Fruit fly (Drosophila melanogaster): ENCODE results near the gene Idgf2.

Idgf2 gene

dm6 chr2L:16451858-16452257 lies 4.7 kb downstream of the Idgf2 start (continued):
- TF ChIP-seq hth (optimal IDR thresholded peaks at IDR 0.05) (no peak), CG4854 (GFP tag; optimal IDR thresholded peaks at IDR 0.05) (no peak), ftz-f1 (GFP tag; optimal IDR thresholded peaks at IDR 0.05) (no peak), CG18619 (GFP tag; optimal IDR thresholded peaks at IDR 0.05) (peak; percentile 3), CkIIα-i1 (GFP tag; IDR thresholded peaks at IDR 0.05) (no peak), CG32772 (GFP tag; IDR thresholded peaks at IDR 0.05) (no peak), ttk (GFP tag; IDR thresholded peaks at IDR 0.05) (no peak), CG10462 (GFP tag; optimal IDR thresholded peaks at IDR 0.05) (no peak), CG7271 (tag; optimal IDR thresholded peaks at IDR 0.05) (no peak), h (optimal IDR thresholded peaks at IDR 0.05) (no peak), fd102C (GFP tag; optimal IDR thresholded peaks at IDR 0.05) (no peak), CG12659 (GFP tag; optimal IDR thresholded peaks at IDR 0.05) (no peak), CG16813 (GFP tag; IDR thresholded peaks at IDR 0.05; ENCODE audit: partially characterized antibody) (no peak), chif (GFP tag; optimal IDR thresholded peaks at IDR 0.05) (no peak), Nf-YB (GFP tag; optimal IDR thresholded peaks at IDR 0.05) (no peak), CG18476 (GFP tag; optimal IDR thresholded peaks at IDR 0.05) (no peak), Hmx (GFP tag; optimal IDR thresholded peaks at IDR 0.05) (no peak), gce (GFP tag; IDR thresholded peaks at IDR 0.05) (0 out of 3 replicates have a peak, but pooled peaks have one; percentile 21), dpn (GFP tag; optimal IDR thresholded peaks at IDR 0.05) (no peak), sens-2 (GFP tag; IDR thresholded peaks at IDR 0.05) (no peak), NC2β (GFP tag; optimal IDR thresholded peaks at IDR 0.05) (no peak), Elba2 (GFP tag; optimal IDR thresholded peaks at IDR 0.05) (no peak), CG17361 (GFP tag; IDR thresholded peaks at IDR 0.05) (no peak), Fer3 (tag; optimal IDR thresholded peaks at IDR 0.05) (peak; percentile 11), D (optimal IDR thresholded peaks at IDR 0.05) (no peak), D (GFP tag; optimal IDR thresholded peaks at IDR 0.05) (no peak), Doc2 (GFP tag; IDR thresholded peaks at IDR 0.05) (no peak), CG7839 (tag; optimal IDR thresholded peaks at IDR 0.05) (no peak), Optix (GFP tag; IDR thresholded peaks at IDR 0.05) (no peak), nau (GFP tag; optimal IDR thresholded peaks at IDR 0.05) (no peak), slou (GFP tag; optimal IDR thresholded peaks at IDR 0.05) (no peak), CG2678 (tag; optimal IDR thresholded peaks at IDR 0.05) (peak; percentile 41), CG10147 (GFP tag; optimal IDR thresholded peaks at IDR 0.05) (no peak), pita (GFP tag; optimal IDR thresholded peaks at IDR 0.05) (no peak), al (GFP tag; IDR thresholded peaks at IDR 0.05) (no peak), CG14860 (GFP tag; IDR thresholded peaks at IDR 0.05; ENCODE audit: partially characterized antibody) (no peak), dmrt99B (tag; optimal IDR thresholded peaks at IDR 0.05) (peak; percentile 4), CG9437 (GFP tag; optimal IDR thresholded peaks at IDR 0.05) (no peak), br (optimal IDR thresholded peaks at IDR 0.05) (no peak), tio (GFP tag; optimal IDR thresholded peaks at IDR 0.05) (no peak), Lpt (GFP tag; optimal IDR thresholded peaks at IDR 0.05) (no peak), CG14667 (GFP tag; IDR thresholded peaks at IDR 0.05) (no peak), CG14965 (GFP tag; optimal IDR thresholded peaks at IDR 0.05; ENCODE audit: borderline replicate concordance) (no peak), Side (GFP tag; optimal IDR thresholded peaks at IDR 0.05) (no peak), tup (GFP tag; optimal IDR thresholded peaks at IDR 0.05) (no peak), GATAe (GFP tag; conservative IDR thresholded peaks at IDR 0.05) (no peak), lilli (GFP tag; optimal IDR thresholded peaks at IDR 0.05) (no peak), sens (GFP tag) (peak; percentile 57), Kr (GFP tag; optimal IDR thresholded peaks at IDR 0.05) (no peak), Sox100B (GFP tag; optimal IDR thresholded peaks at IDR 0.05) (peak; percentile 10), CG9876 (GFP tag; optimal IDR thresholded peaks at IDR 0.05) (no peak), fru (optimal IDR thresholded peaks at IDR 0.05) (no peak), ac (GFP tag; optimal IDR thresholded peaks at IDR 0.05) (no peak), aop (GFP tag; IDR thresholded peaks at IDR 0.05) (no peak)

Measured in whole organism, embryonic.